Worm (Caenorhabditis elegans): ENCODE results near the gene srx-86.

ce11 chrV:11610481-11610880 is 47.7 kb downstream of the srx-86 start, which contains the start of gene sas-5:
- TF ChIP-seq ama-1 (optimal IDR thresholded peaks at IDR 0.05) (no peak), tbx-11 (GFP tag; IDR thresholded peaks at IDR 0.05) (peak; percentile 73), flt-1 (GFP tag; IDR thresholded peaks at IDR 0.05) (no peak; the same call in 1 of the 2 replicates), B0310.2 (tag; optimal IDR thresholded peaks at IDR 0.05) (peak; percentile 64), ets-7 (tag; optimal IDR thresholded peaks at IDR 0.05) (peak; percentile 38), F13C5.2 (tag; optimal IDR thresholded peaks at IDR 0.05) (peak; percentile 92)
